Fruit fly (Drosophila melanogaster) whole organism, embryonic: ENCODE data around the gene Efhc1.1.

Source experiments
- Ada2b ChIP-seq: fragments of 200-800 bp; sonication (Bioruptor generic); IDR thresholded peaks from 2 replicates; pipeline ENCODE4 v1.3.6; 2022; ENCODE audit warnings: missing biosample characterization, missing genetic modification characterization
- Bgb ChIP-seq: fragments of 200-800 bp; sonication (Bioruptor generic); IDR thresholded peaks from 2 replicates; pipeline ENCODE4 v1.3.6; 2022; ENCODE audit warnings: missing biosample characterization, missing genetic modification characterization; ENCODE audit not compliant: partially characterized antibody
- CG12155 ChIP-seq: fragments of 200-800 bp; sonication (Bioruptor generic); optimal IDR thresholded peaks from 3 replicates; lab custom pipeline; 2016; ENCODE audit warnings: missing biosample characterization, missing genetic modification characterization
- CG12299 ChIP-seq: fragments of 200-800 bp; sonication (Bioruptor generic); optimal IDR thresholded peaks from 2 replicates; lab custom pipeline; 2018; ENCODE audit warnings: missing biosample characterization, mild to moderate bottlenecking, missing genetic modification characterization
- CG14965 ChIP-seq: fragments of 200-800 bp; sonication (Bioruptor generic); optimal IDR thresholded peaks from 2 replicates; lab custom pipeline; 2016; ENCODE audit warnings: missing biosample characterization, missing genetic modification characterization, borderline replicate concordance
- CG1529 ChIP-seq: fragments of 200-800 bp; sonication (Bioruptor generic); optimal IDR thresholded peaks from 3 replicates; lab custom pipeline; 2018; ENCODE audit warnings: missing biosample characterization, missing genetic modification characterization
- CG16813 ChIP-seq: fragments of 200-800 bp; sonication (Bioruptor generic); IDR thresholded peaks from 3 replicates; pipeline ENCODE4 v1.3.6; 2022; ENCODE audit warnings: missing biosample characterization, missing genetic modification characterization; ENCODE audit not compliant: partially characterized antibody
- CG16815 ChIP-seq: fragments of 200-800 bp; sonication (Bioruptor generic); optimal IDR thresholded peaks from 3 replicates; lab custom pipeline; 2017; ENCODE audit warnings: missing biosample characterization, mild to moderate bottlenecking, missing genetic modification characterization
- CG17328 ChIP-seq: fragments of 200-800 bp; sonication (Bioruptor generic); IDR thresholded peaks from 2 replicates; pipeline ENCODE4 v1.3.6; 2022; ENCODE audit warnings: missing biosample characterization, missing genetic modification characterization
- CG17612 ChIP-seq: fragments of 200-800 bp; sonication (Bioruptor generic); IDR thresholded peaks from 2 replicates; pipeline ENCODE4 v1.3.6; 2022; ENCODE audit warnings: missing biosample characterization, missing genetic modification characterization
- CG17829 ChIP-seq: fragments of 200-800 bp; optimal IDR thresholded peaks from 2 replicates; lab custom pipeline; 2019; ENCODE audit warnings: missing biosample characterization, mild to moderate bottlenecking, missing genetic modification characterization, moderate library complexity
- CG1832 ChIP-seq: fragments of 200-800 bp; sonication (Bioruptor generic); optimal IDR thresholded peaks from 2 replicates; lab custom pipeline; 2017; ENCODE audit warnings: missing biosample characterization, mild to moderate bottlenecking, missing genetic modification characterization, inconsistent platforms
- CG18764 ChIP-seq: fragments of 200-800 bp; sonication (Bioruptor generic); optimal IDR thresholded peaks from 3 replicates; lab custom pipeline; 2016; ENCODE audit warnings: missing biosample characterization, missing genetic modification characterization
- CG34224 ChIP-seq: fragments of 200-800 bp; sonication (Bioruptor generic); IDR thresholded peaks from 3 replicates; pipeline ENCODE4 v1.3.6; 2022; ENCODE audit warnings: missing biosample characterization, missing genetic modification characterization; ENCODE audit not compliant: partially characterized antibody
- CG4328 ChIP-seq: fragments of 200-800 bp; sonication (Bioruptor generic); optimal IDR thresholded peaks from 3 replicates; lab custom pipeline; 2017; ENCODE audit warnings: missing biosample characterization, missing genetic modification reagents, missing genetic modification characterization
- CG4820 ChIP-seq: fragments of 200-800 bp; sonication (Bioruptor generic); optimal IDR thresholded peaks from 3 replicates; lab custom pipeline; 2016; ENCODE audit warnings: missing biosample characterization, missing genetic modification characterization
- CG4854 ChIP-seq: fragments of 200-800 bp; sonication (Bioruptor generic); optimal IDR thresholded peaks from 2 replicates; lab custom pipeline; 2016; ENCODE audit warnings: missing biosample characterization, missing genetic modification characterization, inconsistent platforms
- CG8478 ChIP-seq: fragments of >200 bp; optimal IDR thresholded peaks from 2 replicates; lab custom pipeline; 2018
- CG9817 ChIP-seq: fragments of 200-800 bp; sonication (Bioruptor generic); optimal IDR thresholded peaks from 2 replicates; lab custom pipeline; 2018; ENCODE audit warnings: missing biosample characterization, mild to moderate bottlenecking, missing genetic modification characterization, moderate library complexity
- Dad ChIP-seq: fragments of 200-800 bp; sonication (Bioruptor generic); optimal IDR thresholded peaks from 3 replicates; lab custom pipeline; 2016; ENCODE audit warnings: missing biosample characterization, missing genetic modification characterization
- Dll ChIP-seq: fragments of 200-800 bp; sonication (Bioruptor generic); IDR thresholded peaks from 4 replicates; pipeline ENCODE4 v1.3.6; 2022; ENCODE audit warnings: missing biosample characterization, missing genetic modification characterization; ENCODE audit not compliant: partially characterized antibody
- E2f2 ChIP-seq: fragments of 200-800 bp; sonication (Bioruptor generic); IDR thresholded peaks from 2 replicates; pipeline ENCODE4 v1.3.6; 2022; ENCODE audit warnings: missing biosample characterization, missing genetic modification characterization
- GATAe ChIP-seq: fragments of 200-800 bp; sonication (Bioruptor generic); conservative IDR thresholded peaks from 2 replicates; pipeline ENCODE4 v1.3.6; 2022; ENCODE audit warnings: missing biosample characterization, missing genetic modification characterization
- H15 ChIP-seq: fragments of 200-800 bp; sonication (Bioruptor generic); IDR thresholded peaks from 3 replicates; pipeline ENCODE4 v1.3.6; 2022; ENCODE audit warnings: missing biosample characterization, missing genetic modification characterization
- Hr51 ChIP-seq, 2 experiments: fragments of 200-800 bp; sonication (Bioruptor generic); optimal IDR thresholded peaks; 2 replicates in 1 of 2; 3 replicates in 1 of 2; lab custom pipeline; 2016 to 2018; ENCODE audit warnings: missing biosample characterization in 2 of 2, missing genetic modification characterization in 2 of 2, mild to moderate bottlenecking in 1 of 2, moderate library complexity in 1 of 2
- Max ChIP-seq: fragments of 200-800 bp; sonication (Bioruptor generic); optimal IDR thresholded peaks from 2 replicates; lab custom pipeline; 2016; ENCODE audit warnings: missing biosample characterization, mild to moderate bottlenecking, missing genetic modification characterization
- Nf-YA ChIP-seq: fragments of 200-800 bp; sonication (Bioruptor generic); IDR thresholded peaks from 2 replicates; pipeline ENCODE4 v1.3.6; 2022; ENCODE audit warnings: missing biosample characterization, missing genetic modification characterization
- PHDP ChIP-seq: fragments of 200-800 bp; sonication (Bioruptor generic); optimal IDR thresholded peaks from 3 replicates; lab custom pipeline; 2018; ENCODE audit warnings: missing biosample characterization, mild to moderate bottlenecking, missing genetic modification characterization, moderate library complexity
- Sry-δ ChIP-seq: fragments of 200-800 bp; sonication (Bioruptor generic); optimal IDR thresholded peaks from 2 replicates; lab custom pipeline; 2016; ENCODE audit warnings: missing biosample characterization, missing genetic modification characterization
- Usf ChIP-seq: fragments of 200-800 bp; sonication (Bioruptor generic); optimal IDR thresholded peaks from 2 replicates; lab custom pipeline; 2017; ENCODE audit warnings: missing genotype, missing biosample characterization, missing genetic modification characterization
- cad ChIP-seq: fragments of >200 bp; optimal IDR thresholded peaks from 2 replicates; lab custom pipeline; 2017; ENCODE audit warnings: missing biosample characterization, missing genetic modification characterization
- chinmo ChIP-seq: fragments of 200-800 bp; sonication (Bioruptor generic); IDR thresholded peaks from 4 replicates; pipeline ENCODE4 v1.3.6; 2022; ENCODE audit warnings: missing biosample characterization, missing genetic modification characterization; ENCODE audit not compliant: partially characterized antibody
- ci ChIP-seq: fragments of 200-800 bp; sonication (Bioruptor generic); IDR thresholded peaks from 3 replicates; pipeline ENCODE4 v1.3.6; 2022; ENCODE audit warnings: missing biosample characterization, missing genetic modification characterization
- crol ChIP-seq: fragments of 200-800 bp; sonication (Bioruptor generic); IDR thresholded peaks from 2 replicates; pipeline ENCODE4 v1.3.6; 2022; ENCODE audit warnings: missing biosample characterization, missing genetic modification characterization
- dpn ChIP-seq, 2 experiments: fragments of 200-800 bp; sonication (Bioruptor generic); optimal IDR thresholded peaks; 3 replicates each; lab custom pipeline; 2016; ENCODE audit warnings: missing biosample characterization in 2 of 2, missing genetic modification characterization in 2 of 2
- fd96Cb ChIP-seq: fragments of 200-800 bp; sonication (Bioruptor generic); optimal IDR thresholded peaks from 2 replicates; lab custom pipeline; 2018; ENCODE audit warnings: missing biosample characterization, mild to moderate bottlenecking, missing genetic modification characterization, moderate library complexity
- insv ChIP-seq, 2 experiments: fragments of 200-800 bp; sonication (Bioruptor generic); optimal IDR thresholded peaks; 3 replicates each; lab custom pipeline; 2016 to 2018; ENCODE audit warnings: missing biosample characterization in 2 of 2, missing genetic modification characterization in 2 of 2
- kni ChIP-seq: fragments of 200-800 bp; sonication (Bioruptor generic); optimal IDR thresholded peaks from 3 replicates; lab custom pipeline; 2017; ENCODE audit warnings: mild to moderate bottlenecking, missing biosample characterization, missing genetic modification reagents, missing genetic modification characterization
- nerfin-2 ChIP-seq: fragments of 200-800 bp; sonication (Bioruptor generic); IDR thresholded peaks from 2 replicates; pipeline ENCODE4 v1.3.6; 2022; ENCODE audit warnings: missing biosample characterization, missing genetic modification characterization; ENCODE audit not compliant: partially characterized antibody
- psq ChIP-seq: fragments of 200-800 bp; sonication (Bioruptor generic); optimal IDR thresholded peaks from 2 replicates; lab custom pipeline; 2017; ENCODE audit warnings: missing biosample characterization, missing genetic modification characterization
- pum ChIP-seq: fragments of 200-800 bp; sonication (Bioruptor generic); optimal IDR thresholded peaks from 2 replicates; lab custom pipeline; 2016; ENCODE audit warnings: missing biosample characterization, missing genetic modification characterization
- row ChIP-seq: fragments of 200-800 bp; sonication (Bioruptor generic); IDR thresholded peaks from 3 replicates; pipeline ENCODE4 v1.3.6; 2022; ENCODE audit warnings: missing biosample characterization, missing genetic modification characterization
- sens ChIP-seq: fragments of 200-800 bp; sonication (Bioruptor generic); peaks from one replicate; lab custom pipeline; 2016; ENCODE audit warnings: missing biosample characterization, missing genetic modification characterization
- sens-2 ChIP-seq: fragments of 200-800 bp; sonication (Bioruptor generic); IDR thresholded peaks from 2 replicates; pipeline ENCODE4 v1.3.6; 2022; ENCODE audit warnings: missing biosample characterization, missing genetic modification characterization
- seq ChIP-seq: fragments of 200-800 bp; sonication (Bioruptor generic); IDR thresholded peaks from 2 replicates; pipeline ENCODE4 v1.3.6; 2022; ENCODE audit warnings: missing biosample characterization, missing genetic modification characterization
- sim ChIP-seq: fragments of 200-800 bp; sonication (Bioruptor generic); IDR thresholded peaks from 2 replicates; pipeline ENCODE4 v1.3.6; 2022; ENCODE audit warnings: missing biosample characterization, missing genetic modification characterization
- ssp ChIP-seq: fragments of 200-800 bp; sonication (Bioruptor generic); IDR thresholded peaks from 2 replicates; pipeline ENCODE4 v1.3.6; 2022; ENCODE audit warnings: missing biosample characterization, missing genetic modification characterization
- stwl ChIP-seq: fragments of 200-800 bp; sonication (Bioruptor generic); optimal IDR thresholded peaks from 3 replicates; lab custom pipeline; 2018; ENCODE audit warnings: missing biosample characterization, mild to moderate bottlenecking, missing genetic modification characterization, moderate library complexity
- sug ChIP-seq: fragments of 200-800 bp; optimal IDR thresholded peaks from 2 replicates; lab custom pipeline; 2019; ENCODE audit warnings: missing biosample characterization, mild to moderate bottlenecking, missing genetic modification characterization, moderate library complexity
- usp ChIP-seq: fragments of >200 bp; optimal IDR thresholded peaks from 2 replicates; lab custom pipeline; 2017; ENCODE audit warnings: missing biosample characterization, missing genetic modification characterization

Efhc1.1 gene

dm6 chrX:15803764-15804563 lies 20.5 kb upstream of the Efhc1.1 start, which contains the start of the genes PGRP-LE and sd (continued):
- no peak for TF ChIP-seq nerfin-2
- TF ChIP-seq sens (GFP tag; lab: Kevin White, UChicago), result peak; percentile 78
- TF ChIP-seq CG1529 (GFP tag; lab: Kevin White, UChicago), result no peak
- TF ChIP-seq stwl, result no peak
- no peak for TF ChIP-seq seq (GFP tag; lab: Robert Waterston, UW)
- TF ChIP-seq sim, result no peak
- no peak for TF ChIP-seq CG17612 (GFP tag; lab: Robert Waterston, UW)
- TF ChIP-seq GATAe (GFP tag; lab: Robert Waterston, UW), result no peak
- TF ChIP-seq psq, result no peak
- no peak for TF ChIP-seq CG18764
- peak; percentile 32; the same call in 2 of the 3 replicates for TF ChIP-seq row (GFP tag; lab: Robert Waterston, UW)
- peak; percentile 54; the same call in 2 of the 3 replicates for TF ChIP-seq CG34224 (GFP tag; lab: Robert Waterston, UW)
- peak; percentile 72; the same call in 2 of the 4 replicates for TF ChIP-seq chinmo (GFP tag; lab: Robert Waterston, UW)
- no peak for TF ChIP-seq Max
- TF ChIP-seq crol (GFP tag; lab: Robert Waterston, UW), result no peak
- TF ChIP-seq sug, result no peak
- TF ChIP-seq ssp (GFP tag; lab: Robert Waterston, UW), result no peak
- no peak for TF ChIP-seq Dad (GFP tag; lab: Kevin White, UChicago)
- TF ChIP-seq CG14965, result no peak
- no peak for TF ChIP-seq H15
- TF ChIP-seq cad (GFP tag; lab: Kevin White, UChicago), result no peak
- no peak for TF ChIP-seq Nf-YA
- TF ChIP-seq CG4820 (GFP tag; lab: Kevin White, UChicago), result no peak
- no peak for TF ChIP-seq pum (GFP tag; lab: Kevin White, UChicago)
- TF ChIP-seq Usf, result no peak
- TF ChIP-seq CG12155, result no peak
- TF ChIP-seq CG16813, result no peak
- TF ChIP-seq ci (GFP tag; lab: Robert Waterston, UW), result peak; percentile 23; the same call in 1 of the 3 replicates
- TF ChIP-seq CG17328 (GFP tag; lab: Robert Waterston, UW), result no peak
- no peak for TF ChIP-seq sens-2
- no peak for TF ChIP-seq Ada2b (GFP tag; lab: Robert Waterston, UW)
- no peak; the same call in 3 of the 4 replicates for TF ChIP-seq Dll (GFP tag; lab: Robert Waterston, UW)
- TF ChIP-seq CG8478 (lab: Kevin White, UChicago), result no peak
- peak in 1 of 2 experiments; percentile 5 for TF ChIP-seq Hr51 (GFP tag; optimal IDR thresholded peaks at IDR 0.05; lab: Kevin White, UChicago)
- peak; percentile 48 to 92 for TF ChIP-seq insv (GFP tag; optimal IDR thresholded peaks at IDR 0.05; lab: Kevin White, UChicago)
- TF ChIP-seq kni (GFP tag; lab: Kevin White, UChicago), result no peak
- TF ChIP-seq CG1832 (GFP tag; lab: Kevin White, UChicago), result no peak
- no peak for TF ChIP-seq CG4854 (GFP tag; lab: Kevin White, UChicago)
- no peak for TF ChIP-seq CG4328 (GFP tag; lab: Kevin White, UChicago)
- no peak for TF ChIP-seq CG12299 (tag; lab: Kevin White, UChicago)
- TF ChIP-seq usp, result no peak
- TF ChIP-seq Bgb (GFP tag; lab: Robert Waterston, UW), result no peak
- TF ChIP-seq CG17829 (tag; lab: Kevin White, UChicago), result no peak
- no peak for TF ChIP-seq CG9817 (tag; lab: Kevin White, UChicago)
- TF ChIP-seq CG16815 (GFP tag; lab: Kevin White, UChicago), result no peak
- TF ChIP-seq PHDP (tag; lab: Kevin White, UChicago), result no peak
- TF ChIP-seq Sry-δ (GFP tag; lab: Kevin White, UChicago), result no peak
- no peak for TF ChIP-seq fd96Cb (tag; lab: Kevin White, UChicago)
- TF ChIP-seq E2f2, result peak; percentile 81
- no peak for TF ChIP-seq dpn (GFP tag; optimal IDR thresholded peaks at IDR 0.05; lab: Kevin White, UChicago)
